Worm (Caenorhabditis elegans) whole organism, late embryonic: Measurements from ENCODE around the gene pak-2.

Source experiments
- C08G9.2 ChIP-seq: sonication (generic microtip); optimal IDR thresholded peaks from 2 replicates; lab custom pipeline; 2016; ENCODE audit warnings: mild to moderate bottlenecking, missing genetic modification characterization, moderate library complexity, missing compliant biosample characterization
- F13H6.1 ChIP-seq: sonication (generic microtip); optimal IDR thresholded peaks from 2 replicates; lab custom pipeline; 2016; ENCODE audit warnings: missing genetic modification characterization, missing compliant biosample characterization
- eyg-1 ChIP-seq: sonication (generic microtip); optimal IDR thresholded peaks from 2 replicates; lab custom pipeline; 2016; ENCODE audit warnings: missing genotype, missing genetic modification characterization, missing compliant biosample characterization
- tbx-2 ChIP-seq: sonication (generic microtip); optimal IDR thresholded peaks from 2 replicates; lab custom pipeline; 2016; ENCODE audit warnings: missing genetic modification characterization, missing compliant biosample characterization
- unc-42 ChIP-seq: sonication (generic microtip); optimal IDR thresholded peaks from 2 replicates; lab custom pipeline; 2016; ENCODE audit warnings: missing genotype, missing genetic modification characterization, missing compliant biosample characterization
- zip-5 ChIP-seq: sonication (generic microtip); optimal IDR thresholded peaks from 2 replicates; lab custom pipeline; 2016; ENCODE audit warnings: missing genetic modification characterization, missing compliant biosample characterization

ce11 chrV:10998797-10999196 is 40.4 kb downstream of the pak-2 start, which contains the start of gene F53B7.7:
- TF ChIP-seq F13H6.1 (tag; lab: Kevin White, UChicago), result no peak
- TF ChIP-seq C08G9.2 (tag; lab: Kevin White, UChicago), result no peak
- no peak for TF ChIP-seq tbx-2
- TF ChIP-seq zip-5 (tag; lab: Kevin White, UChicago), result no peak
- TF ChIP-seq unc-42 (tag; lab: Kevin White, UChicago), result no peak
- TF ChIP-seq eyg-1, result no peak
